Worm (Caenorhabditis elegans): ENCODE data around the gene T10D4.6.

Gene T10D4.6

ce11 chrII:3118907-3119382 lies at the start of gene T10D4.6:
T10D4.6 (plus strand) TSS chrII:3119332.
- TF ChIP-seq C34F6.9 (tag; optimal IDR thresholded peaks at IDR 0.05): peak; percentile 72
- peak; percentile 28 for TF ChIP-seq unc-55 (GFP tag; optimal IDR thresholded peaks at IDR 0.05)
- TF ChIP-seq snpc-4 (tag; optimal IDR thresholded peaks at IDR 0.05): no peak
- TF ChIP-seq nhr-129 (tag; optimal IDR thresholded peaks at IDR 0.05): peak; percentile 25
- TF ChIP-seq crh-2 (tag; optimal IDR thresholded peaks at IDR 0.05): peak; percentile 30

DNA sequence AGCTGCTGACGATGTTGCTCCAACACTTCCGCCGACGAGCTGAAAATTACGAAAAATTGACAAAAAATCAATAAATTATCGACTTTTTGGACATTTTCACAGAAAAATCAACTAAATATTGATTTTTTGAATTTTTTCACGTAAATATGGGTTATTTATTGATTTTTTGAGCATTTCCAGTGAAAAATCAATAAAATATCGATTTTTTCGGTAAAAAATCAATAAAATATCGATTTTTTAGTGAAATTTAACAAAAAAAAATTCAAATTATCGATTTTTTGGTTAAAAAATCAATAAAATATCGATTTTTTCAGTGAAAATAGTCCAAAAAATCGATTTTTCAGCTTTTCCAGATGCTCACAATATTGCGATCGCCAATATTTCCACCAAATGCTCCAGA lies 49.0 kb upstream of the T10D4.6 start:
- TF ChIP-seq aly-2 (tag; optimal IDR thresholded peaks at IDR 0.05): no peak
- TF ChIP-seq nhr-237 (tag; optimal IDR thresholded peaks at IDR 0.05): no peak
- no peak for TF ChIP-seq R02D3.7 (tag; optimal IDR thresholded peaks at IDR 0.05)
- no peak for TF ChIP-seq snpc-4 (tag; optimal IDR thresholded peaks at IDR 0.05)
- TF ChIP-seq sma-3 (GFP tag; optimal IDR thresholded peaks at IDR 0.05): no peak

DNA sequence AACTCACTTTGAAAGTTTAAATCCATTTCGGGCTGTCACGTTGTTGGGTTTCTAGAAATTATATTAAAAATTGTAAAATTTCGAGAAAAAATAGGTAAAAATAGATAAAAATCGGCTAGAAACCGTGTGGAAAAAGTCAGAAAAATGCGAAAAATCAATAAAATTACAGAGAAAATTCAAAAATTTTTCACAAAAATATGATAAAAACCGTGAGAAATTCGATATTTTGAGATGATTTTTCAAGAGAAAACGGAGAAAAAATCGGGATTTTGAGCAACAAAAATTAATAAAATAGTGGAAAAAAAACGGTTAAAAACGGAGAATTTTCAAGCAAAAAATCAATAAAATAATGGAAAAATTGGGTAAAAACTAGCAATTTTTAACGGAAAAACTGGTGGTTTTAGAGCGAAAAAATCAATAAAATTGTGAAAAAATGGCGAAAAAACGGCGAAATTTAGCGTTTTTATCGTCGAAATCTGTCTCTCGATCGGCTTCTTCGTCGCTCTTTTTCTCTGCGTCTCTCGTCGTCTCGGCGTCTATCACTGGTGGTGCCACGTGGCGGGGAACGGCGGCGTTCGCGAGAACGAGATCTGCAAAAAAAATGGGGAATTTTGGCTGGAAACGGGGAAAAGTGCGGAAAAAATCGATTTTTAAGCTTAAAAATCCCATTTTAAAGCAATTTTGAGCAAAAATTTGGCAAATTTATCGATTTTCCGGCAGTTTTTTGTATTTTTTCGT lies 48.0 kb upstream of the T10D4.6 start, which contains the start of gene Y25C1A.7:
TSS of gene Y25C1A.7 (minus strand) at position 51 of the 738 bp plus-strand sequence.
- TF ChIP-seq lin-13 (GFP tag; optimal IDR thresholded peaks at IDR 0.05): no peak
- TF ChIP-seq crh-2 (tag; optimal IDR thresholded peaks at IDR 0.05): peak; percentile 60
- no peak for TF ChIP-seq Y55F3AM.14 (GFP tag; optimal IDR thresholded peaks at IDR 0.05)

DNA sequence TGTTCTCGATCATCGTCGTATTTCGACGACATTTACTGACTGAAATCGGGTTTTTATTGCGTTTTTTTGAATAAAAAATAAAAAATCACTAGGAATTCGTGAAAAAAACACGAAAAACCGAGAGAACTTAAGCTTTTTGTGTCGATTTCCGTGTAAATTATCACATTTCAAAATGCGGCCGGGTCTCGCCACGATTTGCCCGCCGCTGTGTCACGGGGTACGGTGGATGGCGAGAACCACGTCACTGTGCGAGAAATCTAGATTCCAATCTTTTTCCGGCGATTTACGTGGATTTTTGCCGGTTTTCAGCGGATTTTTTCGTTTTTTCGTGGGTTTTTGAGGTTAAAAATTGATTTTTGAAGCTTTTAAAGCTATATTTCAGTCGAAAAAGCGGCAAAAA lies 42.2 kb upstream of the T10D4.6 start, which contains the start of gene Y25C1A.8:
TSS of gene Y25C1A.8 (minus strand) at position 45 of the 400 bp plus-strand sequence.
- TF ChIP-seq nhr-77 (tag; optimal IDR thresholded peaks at IDR 0.05): no peak
- no peak for TF ChIP-seq peb-1 (tag; optimal IDR thresholded peaks at IDR 0.05)
- TF ChIP-seq nhr-12 (tag; optimal IDR thresholded peaks at IDR 0.05): no peak
- peak; percentile 56 for TF ChIP-seq ZK546.5 (tag; optimal IDR thresholded peaks at IDR 0.05)
- TF ChIP-seq gmeb-1 (tag; optimal IDR thresholded peaks at IDR 0.05): peak; percentile 90
- peak; percentile 85 for TF ChIP-seq C34F6.9 (tag; optimal IDR thresholded peaks at IDR 0.05)
- peak; percentile 80 for TF ChIP-seq egl-27 (tag; optimal IDR thresholded peaks at IDR 0.05)
- peak; percentile 41 for TF ChIP-seq unc-62 (GFP tag; optimal IDR thresholded peaks at IDR 0.05)
- TF ChIP-seq zag-1 (tag; optimal IDR thresholded peaks at IDR 0.05): peak; percentile 41
- peak; percentile 90 for TF ChIP-seq sma-3 (GFP tag; optimal IDR thresholded peaks at IDR 0.05)
- peak; percentile 100 for TF ChIP-seq crh-2 (tag; optimal IDR thresholded peaks at IDR 0.05)
- no peak for TF ChIP-seq lin-39 (tag; optimal IDR thresholded peaks at IDR 0.05)
- TF ChIP-seq blmp-1 (tag; optimal IDR thresholded peaks at IDR 0.05; ENCODE audit: insufficient read depth): no peak
- peak; percentile 59 for TF ChIP-seq ama-1 (optimal IDR thresholded peaks at IDR 0.05)
- no peak for TF ChIP-seq skn-1 (tag; optimal IDR thresholded peaks at IDR 0.05)
- no peak for TF ChIP-seq sma-9 (GFP tag; optimal IDR thresholded peaks at IDR 0.05)
- no peak for TF ChIP-seq sma-9 (tag; optimal IDR thresholded peaks at IDR 0.05)
- peak; percentile 88 for TF ChIP-seq lin-13 (GFP tag; optimal IDR thresholded peaks at IDR 0.05)
- peak in 1 of 2 experiments; percentile 76 for TF ChIP-seq mdl-1 (tag; optimal IDR thresholded peaks at IDR 0.05)
- TF ChIP-seq alr-1 (tag; optimal IDR thresholded peaks at IDR 0.05): no peak
- TF ChIP-seq Y55F3AM.14 (GFP tag; optimal IDR thresholded peaks at IDR 0.05): peak; percentile 58
- no peak for TF ChIP-seq unc-39 (tag; optimal IDR thresholded peaks at IDR 0.05)
- no peak for TF ChIP-seq nhr-11 (tag; optimal IDR thresholded peaks at IDR 0.05)
- no peak for TF ChIP-seq ztf-11 (tag; optimal IDR thresholded peaks at IDR 0.05)
- peak; percentile 59 for TF ChIP-seq R02D3.7 (tag; optimal IDR thresholded peaks at IDR 0.05)
- peak; percentile 82 for TF ChIP-seq fos-1 (tag; optimal IDR thresholded peaks at IDR 0.05)
- peak; percentile 71 for TF ChIP-seq nhr-6 (tag; optimal IDR thresholded peaks at IDR 0.05)
- peak; percentile 18 for TF ChIP-seq nhr-237 (tag; optimal IDR thresholded peaks at IDR 0.05)
- no peak for TF ChIP-seq aly-2 (tag; optimal IDR thresholded peaks at IDR 0.05)
- TF ChIP-seq mbf-1 (tag; optimal IDR thresholded peaks at IDR 0.05): no peak
- peak; percentile 73 for TF ChIP-seq ztf-4 (tag; optimal IDR thresholded peaks at IDR 0.05)
- peak; percentile 83 for TF ChIP-seq nhr-21 (tag; optimal IDR thresholded peaks at IDR 0.05)
- peak; percentile 97 for TF ChIP-seq unc-55 (GFP tag; optimal IDR thresholded peaks at IDR 0.05)
- peak; percentile 100 for TF ChIP-seq lsy-2 (tag; optimal IDR thresholded peaks at IDR 0.05)
- peak; percentile 93 for TF ChIP-seq mab-5 (tag; optimal IDR thresholded peaks at IDR 0.05)
- TF ChIP-seq elt-1 (tag; optimal IDR thresholded peaks at IDR 0.05): no peak
- peak; percentile 48 for TF ChIP-seq nhr-10 (tag; optimal IDR thresholded peaks at IDR 0.05)
- TF ChIP-seq nhr-25 (tag; optimal IDR thresholded peaks at IDR 0.05): peak; percentile 90
- peak; percentile 80 for TF ChIP-seq lin-11 (tag; optimal IDR thresholded peaks at IDR 0.05)
- no peak for TF ChIP-seq ztf-1 (GFP tag; conservative IDR thresholded peaks at IDR 0.05)
- TF ChIP-seq snpc-4 (tag; optimal IDR thresholded peaks at IDR 0.05): peak; percentile 58
- peak; percentile 50 for TF ChIP-seq ceh-16 (tag; optimal IDR thresholded peaks at IDR 0.05)
- no peak for TF ChIP-seq elt-3 (tag; optimal IDR thresholded peaks at IDR 0.05)
- TF ChIP-seq nhr-23 (tag; optimal IDR thresholded peaks at IDR 0.05): no peak
- peak; percentile 59 for TF ChIP-seq ceh-82 (tag; optimal IDR thresholded peaks at IDR 0.05)
